Worm (Caenorhabditis elegans): ENCODE measurements around the gene ZC250.2.

The ZC250.2 gene

ce11 chrV:5843415-5844337, 51.5 kb downstream of the ZC250.2 start (continued):
- TF ChIP-seq unc-130 (GFP tag; optimal IDR thresholded peaks at IDR 0.05), result no peak
- no peak for TF ChIP-seq nhr-111 (GFP tag; optimal IDR thresholded peaks at IDR 0.05)
- peak; percentile 4; the same call in 1 of the 2 replicates for TF ChIP-seq lin-38 (GFP tag; IDR thresholded peaks at IDR 0.05)
- no peak for TF ChIP-seq ztf-11 (tag; optimal IDR thresholded peaks at IDR 0.05)
- TF ChIP-seq cey-2 (tag; optimal IDR thresholded peaks at IDR 0.05; ENCODE audit: borderline replicate concordance, insufficient read depth), result no peak
- no peak for TF ChIP-seq attf-4 (tag; optimal IDR thresholded peaks at IDR 0.05)
- TF ChIP-seq ctbp-1 (GFP tag; IDR thresholded peaks at IDR 0.05), result no peak
- TF ChIP-seq tag-97 (GFP tag; IDR thresholded peaks at IDR 0.05), result no peak
- peak; percentile 53; the same call in 1 of the 2 replicates for TF ChIP-seq lin-29 (GFP tag; IDR thresholded peaks at IDR 0.05)
- no peak for TF ChIP-seq gei-8 (GFP tag; optimal IDR thresholded peaks at IDR 0.05)
- 0 out of 2 replicates have a peak, but pooled peaks have one; percentile 55 for TF ChIP-seq D1046.2 (GFP tag; IDR thresholded peaks at IDR 0.05)
- peak; percentile 91 for TF ChIP-seq nhr-28 (tag; optimal IDR thresholded peaks at IDR 0.05)
- TF ChIP-seq nhr-6 (tag; optimal IDR thresholded peaks at IDR 0.05), result peak; percentile 5
- TF ChIP-seq ceh-28 (tag; optimal IDR thresholded peaks at IDR 0.05), result no peak
- no peak for TF ChIP-seq arid-1 (GFP tag; conservative IDR thresholded peaks at IDR 0.05)
- TF ChIP-seq spr-1 (tag; optimal IDR thresholded peaks at IDR 0.05), result no peak
- no peak for TF ChIP-seq lir-3 (tag; optimal IDR thresholded peaks at IDR 0.05)
- TF ChIP-seq zfp-2 (tag; optimal IDR thresholded peaks at IDR 0.05), result no peak
- no peak for TF ChIP-seq mxl-3 (GFP tag; optimal IDR thresholded peaks at IDR 0.05)
- no peak for TF ChIP-seq lin-15B (tag; optimal IDR thresholded peaks at IDR 0.05)
- TF ChIP-seq hlh-30 (tag; optimal IDR thresholded peaks at IDR 0.05; ENCODE audit: insufficient read depth), result peak; percentile 97
- peak in 1 of 2 experiments; percentile 50 for TF ChIP-seq lsy-2 (tag; optimal IDR thresholded peaks at IDR 0.05)
- TF ChIP-seq Y48G9A.11 (GFP tag; IDR thresholded peaks at IDR 0.05), result no peak
- peak; percentile 34 to 74 for TF ChIP-seq mdl-1 (tag; optimal IDR thresholded peaks at IDR 0.05)
- 0 out of 2 replicates have a peak, but pooled peaks have one; percentile 7 for TF ChIP-seq tra-1 (GFP tag; IDR thresholded peaks at IDR 0.05)
- no peak for TF ChIP-seq jun-1 (tag; optimal IDR thresholded peaks at IDR 0.05)
- TF ChIP-seq daf-12 (tag; optimal IDR thresholded peaks at IDR 0.05), result no peak
- TF ChIP-seq set-16 (GFP tag; IDR thresholded peaks at IDR 0.05), result peak; percentile 95
- no peak for TF ChIP-seq dmd-8 (GFP tag; IDR thresholded peaks at IDR 0.05)
- TF ChIP-seq ceh-44 (GFP tag; IDR thresholded peaks at IDR 0.05), result no peak
- TF ChIP-seq nhr-77 (tag; optimal IDR thresholded peaks at IDR 0.05), result peak; percentile 87
- TF ChIP-seq dmd-9 (GFP tag; IDR thresholded peaks at IDR 0.05), result no peak
- peak; percentile 59; the same call in 1 of the 2 replicates for TF ChIP-seq egl-43 (GFP tag; IDR thresholded peaks at IDR 0.05)
- peak; percentile 78 for TF ChIP-seq dmd-6 (GFP tag; IDR thresholded peaks at IDR 0.05)
- no peak for TF ChIP-seq nhr-25 (tag; optimal IDR thresholded peaks at IDR 0.05; ENCODE audit: borderline replicate concordance, insufficient read depth)
- peak; percentile 11 for TF ChIP-seq mes-2 (tag; optimal IDR thresholded peaks at IDR 0.05; ENCODE audit: poor library complexity, severe bottlenecking)
- no peak for TF ChIP-seq dpl-1 (GFP tag; optimal IDR thresholded peaks at IDR 0.05)
- no peak for TF ChIP-seq nhr-41 (GFP tag; IDR thresholded peaks at IDR 0.05)
- TF ChIP-seq nhr-102 (tag; optimal IDR thresholded peaks at IDR 0.05), result peak; percentile 39
- TF ChIP-seq ZK337.2 (GFP tag; IDR thresholded peaks at IDR 0.05), result no peak
- no peak for TF ChIP-seq Y75B8A.6 (GFP tag; IDR thresholded peaks at IDR 0.05)
- no peak for TF ChIP-seq F49E8.2 (tag; optimal IDR thresholded peaks at IDR 0.05; ENCODE audit: borderline replicate concordance)
- TF ChIP-seq php-3 (GFP tag; IDR thresholded peaks at IDR 0.05), result peak; percentile 68
- TF ChIP-seq pha-4 (GFP tag; IDR thresholded peaks at IDR 0.05), result peak; percentile 56
- peak; percentile 62 for TF ChIP-seq pha-4 (tag; optimal IDR thresholded peaks at IDR 0.05)
- TF ChIP-seq T20F7.1 (GFP tag; optimal IDR thresholded peaks at IDR 0.05), result peak; percentile 62
- TF ChIP-seq skn-1 (tag; optimal IDR thresholded peaks at IDR 0.05), result no peak
- TF ChIP-seq zag-1 (tag; optimal IDR thresholded peaks at IDR 0.05), result no peak
